Fruit fly (Drosophila melanogaster) whole organism, embryonic: ENCODE data around the gene gish.

Experiments used
- CG10959 ChIP-seq: fragments of 200-800 bp; sonication (Bioruptor generic); IDR thresholded peaks from 2 replicates; pipeline ENCODE4 v1.3.6; 2022; ENCODE audit warnings: missing biosample characterization, missing genetic modification characterization
- CG11085 ChIP-seq: fragments of 200-800 bp; sonication (Bioruptor generic); IDR thresholded peaks from 2 replicates; pipeline ENCODE4 v1.3.6; 2022; ENCODE audit warnings: missing biosample characterization, missing genetic modification characterization
- CG11456 ChIP-seq: fragments of 200-800 bp; sonication (Bioruptor generic); IDR thresholded peaks from 3 replicates; pipeline ENCODE4 v1.3.6; 2022; ENCODE audit warnings: missing biosample characterization, missing genetic modification characterization
- CG12391 ChIP-seq: fragments of 200-800 bp; sonication (Bioruptor generic); optimal IDR thresholded peaks from 3 replicates; lab custom pipeline; 2018; ENCODE audit warnings: missing biosample characterization, mild to moderate bottlenecking, missing genetic modification characterization, moderate library complexity
- CG12744 ChIP-seq: fragments of 200-800 bp; sonication (Bioruptor generic); optimal IDR thresholded peaks from 2 replicates; lab custom pipeline; 2016; ENCODE audit warnings: missing biosample characterization, missing genetic modification characterization
- CG13424 ChIP-seq: fragments of 200-800 bp; sonication (Bioruptor generic); optimal IDR thresholded peaks from 2 replicates; lab custom pipeline; 2019; ENCODE audit warnings: missing biosample characterization, mild to moderate bottlenecking, missing genetic modification characterization, moderate library complexity
- CG13894 ChIP-seq: fragments of 200-800 bp; sonication (Bioruptor generic); optimal IDR thresholded peaks from 3 replicates; lab custom pipeline; 2018; ENCODE audit warnings: missing biosample characterization, mild to moderate bottlenecking, missing genetic modification characterization, moderate library complexity
- CG14710 ChIP-seq: fragments of 200-800 bp; sonication (Bioruptor generic); optimal IDR thresholded peaks from 3 replicates; lab custom pipeline; 2019; ENCODE audit warnings: missing biosample characterization, mild to moderate bottlenecking, missing genetic modification characterization, moderate library complexity
- CG1647 ChIP-seq: fragments of 200-800 bp; sonication (Bioruptor generic); optimal IDR thresholded peaks from 3 replicates; lab custom pipeline; 2016; ENCODE audit warnings: missing biosample characterization, missing genetic modification characterization
- CG16815 ChIP-seq: fragments of 200-800 bp; sonication (Bioruptor generic); optimal IDR thresholded peaks from 3 replicates; lab custom pipeline; 2017; ENCODE audit warnings: missing biosample characterization, mild to moderate bottlenecking, missing genetic modification characterization
- CG18011 ChIP-seq: fragments of 200-800 bp; sonication (Bioruptor generic); optimal IDR thresholded peaks from 2 replicates; lab custom pipeline; 2017; ENCODE audit warnings: missing biosample characterization, missing genetic modification characterization, mild to moderate bottlenecking, moderate library complexity, missing genotype
- CG18619 ChIP-seq: fragments of 200-800 bp; sonication (Bioruptor generic); optimal IDR thresholded peaks from 3 replicates; lab custom pipeline; 2017; ENCODE audit warnings: missing biosample characterization, mild to moderate bottlenecking, missing genetic modification characterization
- CG2678 ChIP-seq: fragments of 200-800 bp; sonication (Bioruptor generic); optimal IDR thresholded peaks from 3 replicates; lab custom pipeline; 2019; ENCODE audit warnings: missing biosample characterization, mild to moderate bottlenecking, missing genetic modification characterization, moderate library complexity
- CG3065 ChIP-seq: fragments of 200-800 bp; sonication (Bioruptor generic); optimal IDR thresholded peaks from 2 replicates; lab custom pipeline; 2016; ENCODE audit warnings: missing biosample characterization, missing genetic modification characterization
- CG31365 ChIP-seq: fragments of 200-800 bp; sonication (Bioruptor generic); optimal IDR thresholded peaks from 2 replicates; lab custom pipeline; 2018; ENCODE audit warnings: missing biosample characterization, mild to moderate bottlenecking, missing genetic modification characterization
- CG31388 ChIP-seq: fragments of 200-800 bp; sonication (Bioruptor generic); optimal IDR thresholded peaks from 2 replicates; lab custom pipeline; 2016; ENCODE audit warnings: missing biosample characterization, missing genetic modification characterization
- CG33213 ChIP-seq: fragments of 200-800 bp; sonication (Bioruptor generic); optimal IDR thresholded peaks from 3 replicates; lab custom pipeline; 2016; ENCODE audit warnings: missing biosample characterization, missing genetic modification characterization
- CG3407 ChIP-seq: fragments of 200-800 bp; sonication (Bioruptor generic); optimal IDR thresholded peaks from 2 replicates; lab custom pipeline; 2018; ENCODE audit warnings: missing biosample characterization, mild to moderate bottlenecking, missing genetic modification characterization
- CG3995 ChIP-seq: fragments of 200-800 bp; sonication (Bioruptor generic); optimal IDR thresholded peaks from 3 replicates; lab custom pipeline; 2016; ENCODE audit warnings: missing biosample characterization, missing genetic modification characterization
- CG6175 ChIP-seq: fragments of 200-800 bp; sonication (Bioruptor generic); IDR thresholded peaks from 3 replicates; pipeline ENCODE4 v1.3.6; 2022; ENCODE audit warnings: missing biosample characterization, missing genetic modification characterization
- CG7271 ChIP-seq: fragments of 200-800 bp; sonication (Bioruptor generic); optimal IDR thresholded peaks from 2 replicates; lab custom pipeline; 2018; ENCODE audit warnings: missing biosample characterization, mild to moderate bottlenecking, missing genetic modification characterization, moderate library complexity
- CG7372 ChIP-seq: fragments of 200-800 bp; sonication (Bioruptor generic); IDR thresholded peaks from 2 replicates; pipeline ENCODE4 v1.3.6; 2022; ENCODE audit warnings: missing biosample characterization, missing genetic modification characterization
- CG8765 ChIP-seq: fragments of 200-800 bp; sonication (Bioruptor generic); IDR thresholded peaks from 2 replicates; pipeline ENCODE4 v1.3.6; 2022; ENCODE audit warnings: missing biosample characterization, missing genetic modification characterization
- CG9876 ChIP-seq: fragments of 200-800 bp; sonication (Bioruptor generic); optimal IDR thresholded peaks from 2 replicates; lab custom pipeline; 2016; ENCODE audit warnings: missing biosample characterization, missing genetic modification characterization
- Camta ChIP-seq: fragments of 200-800 bp; sonication (Bioruptor generic); optimal IDR thresholded peaks from 2 replicates; lab custom pipeline; 2016; ENCODE audit warnings: missing biosample characterization, missing genetic modification characterization
- CkIIα-i1 ChIP-seq: fragments of 200-800 bp; sonication (Bioruptor generic); IDR thresholded peaks from 2 replicates; pipeline ENCODE4 v1.3.6; 2022; ENCODE audit warnings: missing biosample characterization, missing genetic modification characterization
- Dad ChIP-seq: fragments of 200-800 bp; sonication (Bioruptor generic); optimal IDR thresholded peaks from 3 replicates; lab custom pipeline; 2016; ENCODE audit warnings: missing biosample characterization, missing genetic modification characterization
- Dref ChIP-seq: fragments of 200-800 bp; sonication (Bioruptor generic); IDR thresholded peaks from 2 replicates; pipeline ENCODE4 v1.3.6; 2022; ENCODE audit warnings: missing biosample characterization, missing genetic modification characterization
- Gug ChIP-seq: fragments of 200-800 bp; sonication (Bioruptor generic); IDR thresholded peaks from 4 replicates; pipeline ENCODE4 v1.3.6; 2022; ENCODE audit warnings: missing biosample characterization, missing genetic modification characterization
- Hmx ChIP-seq: fragments of 200-800 bp; sonication (Bioruptor generic); optimal IDR thresholded peaks from 2 replicates; lab custom pipeline; 2016; ENCODE audit warnings: missing biosample characterization, missing genetic modification characterization
- Jarid2 ChIP-seq: fragments of 200-800 bp; sonication (Bioruptor generic); optimal IDR thresholded peaks from 3 replicates; lab custom pipeline; 2017; ENCODE audit warnings: mild to moderate bottlenecking, missing biosample characterization, missing genetic modification reagents, missing genetic modification characterization
- Mad ChIP-seq: fragments of 200-800 bp; sonication (Bioruptor generic); optimal IDR thresholded peaks from 2 replicates; lab custom pipeline; 2016; ENCODE audit warnings: missing biosample characterization, missing genetic modification characterization
- NFAT ChIP-seq: fragments of 200-800 bp; sonication (Bioruptor generic); IDR thresholded peaks from 2 replicates; pipeline ENCODE4 v1.3.6; 2022; ENCODE audit warnings: missing biosample characterization, missing genetic modification characterization
- Nf-YB ChIP-seq: fragments of 200-800 bp; sonication (Bioruptor generic); optimal IDR thresholded peaks from 3 replicates; lab custom pipeline; 2019; ENCODE audit warnings: missing biosample characterization, mild to moderate bottlenecking, missing genetic modification characterization, moderate library complexity
- bsh ChIP-seq, 2 experiments: fragments of 200-800 bp; sonication (Bioruptor generic); optimal IDR thresholded peaks; 2 replicates each; lab custom pipeline; 2017 to 2018; ENCODE audit warnings: mild to moderate bottlenecking in 2 of 2, missing biosample characterization in 2 of 2, missing genetic modification characterization in 2 of 2, moderate library complexity in 1 of 2
- cg ChIP-seq: fragments of 200-800 bp; sonication (Bioruptor generic); optimal IDR thresholded peaks from 3 replicates; lab custom pipeline; 2019; ENCODE audit warnings: missing biosample characterization, mild to moderate bottlenecking, missing genetic modification characterization, moderate library complexity
- crol ChIP-seq: fragments of 200-800 bp; sonication (Bioruptor generic); IDR thresholded peaks from 2 replicates; pipeline ENCODE4 v1.3.6; 2022; ENCODE audit warnings: missing biosample characterization, missing genetic modification characterization
- dan ChIP-seq: fragments of 200-800 bp; sonication (Bioruptor generic); IDR thresholded peaks from 2 replicates; pipeline ENCODE4 v1.3.6; 2022; ENCODE audit warnings: missing biosample characterization, missing genetic modification characterization
- dmrt11E ChIP-seq: fragments of 200-800 bp; sonication (Bioruptor generic); optimal IDR thresholded peaks from 3 replicates; lab custom pipeline; 2018; ENCODE audit warnings: missing biosample characterization, mild to moderate bottlenecking, missing genetic modification characterization, moderate library complexity
- gfzf ChIP-seq: fragments of 200-800 bp; sonication (Bioruptor generic); optimal IDR thresholded peaks from 2 replicates; lab custom pipeline; 2016; ENCODE audit warnings: missing biosample characterization, mild to moderate bottlenecking, missing genetic modification characterization, moderate library complexity
- ind ChIP-seq: fragments of 200-800 bp; sonication (Bioruptor generic); optimal IDR thresholded peaks from 3 replicates; lab custom pipeline; 2016; ENCODE audit warnings: missing biosample characterization, missing genetic modification characterization
- insv ChIP-seq, 2 experiments: fragments of 200-800 bp; sonication (Bioruptor generic); optimal IDR thresholded peaks; 3 replicates each; lab custom pipeline; 2016 to 2018; ENCODE audit warnings: missing biosample characterization in 2 of 2, missing genetic modification characterization in 2 of 2
- onecut ChIP-seq: fragments of 200-800 bp; sonication (Bioruptor generic); IDR thresholded peaks from 2 replicates; pipeline ENCODE4 v1.3.6; 2022; ENCODE audit warnings: missing biosample characterization, missing genetic modification characterization
- pnt ChIP-seq: fragments of 200-800 bp; sonication (Bioruptor generic); optimal IDR thresholded peaks from 3 replicates; lab custom pipeline; 2016; ENCODE audit warnings: missing biosample characterization, missing genetic modification characterization
- sd ChIP-seq: fragments of 200-800 bp; sonication (Bioruptor generic); optimal IDR thresholded peaks from 3 replicates; lab custom pipeline; 2018; ENCODE audit warnings: missing biosample characterization, mild to moderate bottlenecking, missing genetic modification characterization, moderate library complexity
- sens-2 ChIP-seq: fragments of 200-800 bp; sonication (Bioruptor generic); IDR thresholded peaks from 2 replicates; pipeline ENCODE4 v1.3.6; 2022; ENCODE audit warnings: missing biosample characterization, missing genetic modification characterization
- tin ChIP-seq: fragments of 200-800 bp; sonication (Bioruptor generic); optimal IDR thresholded peaks from 3 replicates; lab custom pipeline; 2016; ENCODE audit warnings: missing biosample characterization, missing genetic modification characterization
- unc-4 ChIP-seq: fragments of 200-800 bp; sonication (Bioruptor generic); IDR thresholded peaks from 2 replicates; pipeline ENCODE4 v1.3.6; 2022; ENCODE audit warnings: missing biosample characterization, missing genetic modification characterization; ENCODE audit not compliant: partially characterized antibody
- zen ChIP-seq: fragments of 200-800 bp; sonication (Bioruptor generic); optimal IDR thresholded peaks from 3 replicates; lab custom pipeline; 2018; ENCODE audit warnings: missing biosample characterization, mild to moderate bottlenecking, missing genetic modification characterization, moderate library complexity

Gene gish

DNA sequence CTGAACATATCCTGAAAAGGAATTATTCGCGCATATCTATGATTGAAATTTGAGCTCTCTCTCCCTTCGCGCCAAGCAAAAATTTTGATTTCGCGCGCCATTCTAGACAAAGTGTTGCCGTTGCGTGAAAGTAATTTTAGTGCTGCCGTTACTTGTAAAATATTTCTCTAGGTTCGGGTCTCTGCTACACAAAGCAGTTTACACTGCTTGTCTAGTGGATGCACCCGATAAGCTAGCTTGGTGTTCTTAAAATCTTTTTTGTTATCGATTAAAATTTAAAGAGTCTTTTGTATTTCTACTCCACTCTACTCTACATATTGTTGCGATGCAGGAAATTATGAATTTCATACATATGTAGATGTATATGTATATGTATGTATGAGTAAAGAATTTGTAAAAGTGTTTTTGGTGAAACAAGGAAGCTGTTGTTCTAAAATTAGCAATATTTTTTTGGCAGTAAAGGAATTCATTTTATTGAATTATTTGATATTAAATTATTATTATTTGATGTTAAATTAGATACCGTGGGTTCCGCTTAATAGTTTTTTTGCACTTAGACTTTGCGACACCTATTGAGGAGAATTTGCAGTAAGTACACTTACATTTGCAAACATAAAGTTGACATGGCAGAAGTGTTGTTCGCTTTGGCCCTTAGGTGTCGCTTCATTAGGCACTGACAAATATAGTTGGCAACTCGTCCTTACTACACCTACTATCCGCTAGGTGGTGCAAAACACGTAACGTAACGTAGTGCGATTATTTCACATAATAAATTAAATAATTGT lies 11.7 kb upstream of the gish start (continued):
- TF ChIP-seq CG8765 (peak; percentile 44; the same call in 1 of the 2 replicates), Jarid2 (GFP tag; lab: Kevin White, UChicago) (no peak), cg (GFP tag; lab: Kevin White, UChicago) (no peak), dmrt11E (peak; percentile 67), CG10959 (peak; percentile 80), CG11085 (GFP tag; lab: Robert Waterston, UW) (peak; percentile 77), ind (GFP tag; lab: Kevin White, UChicago) (peak; percentile 74), CG18011 (GFP tag; lab: Kevin White, UChicago) (peak; percentile 29), bsh (GFP tag; optimal IDR thresholded peaks at IDR 0.05; lab: Kevin White, UChicago) (peak in 1 of 2 experiments; percentile 70), Dref (GFP tag; lab: Robert Waterston, UW) (peak; percentile 88), CG6175 (no peak), insv (GFP tag; optimal IDR thresholded peaks at IDR 0.05; lab: Kevin White, UChicago) (peak in 1 of 2 experiments; percentile 66), CG2678 (no peak), CG3407 (GFP tag; lab: Kevin White, UChicago) (peak; percentile 74), CG12744 (peak; percentile 34), CkIIα-i1 (GFP tag; lab: Robert Waterston, UW) (no peak), CG18619 (GFP tag; lab: Kevin White, UChicago) (peak; percentile 59), Gug (GFP tag; lab: Robert Waterston, UW) (peak; percentile 50; the same call in 2 of the 4 replicates), unc-4 (GFP tag; lab: Robert Waterston, UW) (peak; percentile 56; the same call in 1 of the 2 replicates), CG31388 (GFP tag; lab: Kevin White, UChicago) (no peak), Nf-YB (peak; percentile 42), onecut (GFP tag; lab: Robert Waterston, UW) (peak; percentile 77), CG11456 (GFP tag; lab: Robert Waterston, UW) (peak; percentile 94), CG7271 (tag; lab: Kevin White, UChicago) (peak; percentile 36), CG13424 (tag; lab: Kevin White, UChicago) (peak; percentile 58), dan (GFP tag; lab: Robert Waterston, UW) (no peak), CG1647 (GFP tag; lab: Kevin White, UChicago) (peak; percentile 37), CG33213 (GFP tag; lab: Kevin White, UChicago) (peak; percentile 78), crol (GFP tag; lab: Robert Waterston, UW) (no peak), zen (peak; percentile 66), sens-2 (0 out of 2 replicates have a peak, but pooled peaks have one; percentile 4), NFAT (GFP tag; lab: Robert Waterston, UW) (peak; percentile 89), CG31365 (peak; percentile 99), Mad (peak; percentile 69), Camta (GFP tag; lab: Kevin White, UChicago) (peak; percentile 61), CG12391 (tag; lab: Kevin White, UChicago) (peak; percentile 48), Hmx (GFP tag; lab: Kevin White, UChicago) (peak; percentile 14), CG9876 (GFP tag; lab: Kevin White, UChicago) (peak; percentile 61), CG3995 (GFP tag; lab: Kevin White, UChicago) (no peak), Dad (GFP tag; lab: Kevin White, UChicago) (peak; percentile 58), CG3065 (GFP tag; lab: Kevin White, UChicago) (peak; percentile 36), CG7372 (GFP tag; lab: Robert Waterston, UW) (peak; percentile 61; the same call in 1 of the 2 replicates), pnt (peak; percentile 42), CG13894 (no peak), tin (GFP tag; lab: Kevin White, UChicago) (peak; percentile 82), CG14710 (tag; lab: Kevin White, UChicago) (peak; percentile 49), sd (no peak), gfzf (GFP tag; lab: Kevin White, UChicago) (peak; percentile 41), CG16815 (GFP tag; lab: Kevin White, UChicago) (peak; percentile 69)
